Fruit fly (Drosophila melanogaster) whole organism, embryonic: ENCODE results near the gene CG18557.
A peak's percentile ranks its signal among the peaks of the same experiment; 100 is the strongest.

Source experiments
- Adf1 ChIP-seq: fragments of 200-800 bp; sonication (Bioruptor generic); IDR thresholded peaks from 2 replicates; pipeline ENCODE4 v1.3.6; 2022; ENCODE audit warnings: missing biosample characterization, missing genetic modification characterization
- Asciz ChIP-seq: fragments of 200-800 bp; sonication (Bioruptor generic); optimal IDR thresholded peaks from 2 replicates; lab custom pipeline; 2017; ENCODE audit warnings: missing biosample characterization, mild to moderate bottlenecking, missing genetic modification characterization, missing genetic modification reagents
- CG12769 ChIP-seq: fragments of 200-800 bp; sonication (Bioruptor generic); optimal IDR thresholded peaks from 2 replicates; lab custom pipeline; 2019; ENCODE audit warnings: missing biosample characterization, mild to moderate bottlenecking, missing genetic modification characterization, moderate library complexity
- CG13894 ChIP-seq: fragments of 200-800 bp; sonication (Bioruptor generic); optimal IDR thresholded peaks from 3 replicates; lab custom pipeline; 2018; ENCODE audit warnings: missing biosample characterization, mild to moderate bottlenecking, missing genetic modification characterization, moderate library complexity
- CG14050 ChIP-seq: fragments of 200-800 bp; sonication (Bioruptor generic); IDR thresholded peaks from 3 replicates; pipeline ENCODE4 v1.3.6; 2022; ENCODE audit warnings: missing biosample characterization, missing genetic modification characterization
- CG14710 ChIP-seq: fragments of 200-800 bp; sonication (Bioruptor generic); optimal IDR thresholded peaks from 3 replicates; lab custom pipeline; 2019; ENCODE audit warnings: missing biosample characterization, mild to moderate bottlenecking, missing genetic modification characterization, moderate library complexity
- CG1603 ChIP-seq: fragments of 200-800 bp; sonication (Bioruptor generic); optimal IDR thresholded peaks from 2 replicates; lab custom pipeline; 2019; ENCODE audit warnings: missing biosample characterization, mild to moderate bottlenecking, missing genetic modification characterization, moderate library complexity
- CG17328 ChIP-seq: fragments of 200-800 bp; sonication (Bioruptor generic); IDR thresholded peaks from 2 replicates; pipeline ENCODE4 v1.3.6; 2022; ENCODE audit warnings: missing biosample characterization, missing genetic modification characterization
- CG3838 ChIP-seq: fragments of 200-800 bp; sonication (Bioruptor generic); optimal IDR thresholded peaks from 3 replicates; lab custom pipeline; 2016; ENCODE audit warnings: missing biosample characterization, missing genetic modification characterization
- CG4404 ChIP-seq: fragments of 200-800 bp; sonication (Bioruptor generic); IDR thresholded peaks from 2 replicates; pipeline ENCODE4 v1.3.6; 2022; ENCODE audit warnings: missing biosample characterization, missing genetic modification characterization
- CG4707 ChIP-seq: fragments of 200-800 bp; sonication (Bioruptor generic); optimal IDR thresholded peaks from 2 replicates; lab custom pipeline; 2018; ENCODE audit warnings: missing biosample characterization, mild to moderate bottlenecking, missing genetic modification characterization, moderate library complexity
- CG4820 ChIP-seq: fragments of 200-800 bp; sonication (Bioruptor generic); optimal IDR thresholded peaks from 3 replicates; lab custom pipeline; 2016; ENCODE audit warnings: missing biosample characterization, missing genetic modification characterization
- CG5953 ChIP-seq: fragments of 200-800 bp; sonication (Bioruptor generic); IDR thresholded peaks from 2 replicates; pipeline ENCODE4 v1.3.6; 2022; ENCODE audit warnings: missing biosample characterization, missing genetic modification characterization
- CG7839 ChIP-seq: fragments of 200-800 bp; sonication (Bioruptor generic); optimal IDR thresholded peaks from 3 replicates; lab custom pipeline; 2018; ENCODE audit warnings: missing biosample characterization, mild to moderate bottlenecking, missing genetic modification characterization, moderate library complexity
- CG8359 ChIP-seq: fragments of 200-800 bp; sonication (Bioruptor generic); optimal IDR thresholded peaks from 2 replicates; lab custom pipeline; 2017; ENCODE audit warnings: missing biosample characterization, mild to moderate bottlenecking, missing genetic modification characterization, borderline replicate concordance
- CG8478 ChIP-seq: fragments of >200 bp; optimal IDR thresholded peaks from 2 replicates; lab custom pipeline; 2018
- CG9609 ChIP-seq: fragments of 200-800 bp; sonication (Bioruptor generic); optimal IDR thresholded peaks from 3 replicates; lab custom pipeline; 2016; ENCODE audit warnings: missing biosample characterization, missing genetic modification characterization
- D19A ChIP-seq: fragments of 200-800 bp; optimal IDR thresholded peaks from 3 replicates; lab custom pipeline; 2019; ENCODE audit warnings: missing biosample characterization, mild to moderate bottlenecking, missing genetic modification characterization, moderate library complexity
- E2f1 ChIP-seq: fragments of 200-800 bp; sonication (Bioruptor generic); IDR thresholded peaks from 2 replicates; pipeline ENCODE4 v1.3.6; 2022; ENCODE audit warnings: missing biosample characterization, missing genetic modification characterization
- Fer1 ChIP-seq: fragments of 200-800 bp; sonication (Bioruptor generic); optimal IDR thresholded peaks from 2 replicates; lab custom pipeline; 2017; ENCODE audit warnings: missing biosample characterization, mild to moderate bottlenecking, missing genetic modification characterization
- Fer3 ChIP-seq: fragments of 200-800 bp; sonication (Bioruptor generic); optimal IDR thresholded peaks from 2 replicates; lab custom pipeline; 2018; ENCODE audit warnings: missing biosample characterization, mild to moderate bottlenecking, missing genetic modification characterization, moderate library complexity
- Hey ChIP-seq: fragments of 200-800 bp; sonication (Bioruptor generic); optimal IDR thresholded peaks from 3 replicates; lab custom pipeline; 2018; ENCODE audit warnings: missing biosample characterization, mild to moderate bottlenecking, missing genetic modification characterization
- Lhr ChIP-seq: fragments of 200-800 bp; sonication (Bioruptor generic); optimal IDR thresholded peaks from 3 replicates; lab custom pipeline; 2017; ENCODE audit warnings: mild to moderate bottlenecking, missing biosample characterization, missing genetic modification reagents, missing genetic modification characterization
- MBD-R2 ChIP-seq: fragments of 200-800 bp; sonication (Bioruptor generic); IDR thresholded peaks from 2 replicates; pipeline ENCODE4 v1.3.6; 2022; ENCODE audit warnings: missing biosample characterization, missing genetic modification characterization
- MESR4 ChIP-seq: fragments of 200-800 bp; sonication (Bioruptor generic); optimal IDR thresholded peaks from 2 replicates; lab custom pipeline; 2018; ENCODE audit warnings: missing biosample characterization, mild to moderate bottlenecking, missing genetic modification characterization, moderate library complexity
- MTF-1 ChIP-seq: fragments of 200-800 bp; sonication (Bioruptor generic); optimal IDR thresholded peaks from 2 replicates; lab custom pipeline; 2018; ENCODE audit warnings: missing biosample characterization, mild to moderate bottlenecking, missing genetic modification characterization, borderline replicate concordance
- Myb ChIP-seq: fragments of 200-800 bp; sonication (Bioruptor generic); optimal IDR thresholded peaks from 2 replicates; lab custom pipeline; 2016; ENCODE audit warnings: missing biosample characterization, missing genetic modification characterization
- NC2α ChIP-seq: fragments of 200-800 bp; sonication (Bioruptor generic); optimal IDR thresholded peaks from 2 replicates; lab custom pipeline; 2016; ENCODE audit warnings: missing biosample characterization, missing genetic modification characterization
- NK7.1 ChIP-seq: fragments of 200-800 bp; sonication (Bioruptor generic); optimal IDR thresholded peaks from 3 replicates; lab custom pipeline; 2016; ENCODE audit warnings: missing biosample characterization, missing genetic modification characterization
- Ptx1 ChIP-seq: fragments of 200-800 bp; sonication (Bioruptor generic); IDR thresholded peaks from 2 replicates; pipeline ENCODE4 v1.3.6; 2022; ENCODE audit warnings: missing biosample characterization, missing genetic modification characterization
- Scr ChIP-seq: fragments of 200-800 bp; sonication (Bioruptor generic); IDR thresholded peaks from 2 replicates; pipeline ENCODE4 v1.3.6; 2022; ENCODE audit warnings: missing biosample characterization, missing genetic modification characterization; ENCODE audit not compliant: partially characterized antibody
- Taf1 ChIP-seq: fragments of 200-800 bp; sonication (Bioruptor generic); IDR thresholded peaks from 2 replicates; pipeline ENCODE4 v1.3.6; 2022; ENCODE audit warnings: missing biosample characterization, missing genetic modification characterization
- Trl ChIP-seq, 3 experiments: fragments of >200 bp in 2 of 3; fragments of 200-800 bp in 1 of 3; sonication (Bioruptor generic) in 1 of 3; optimal IDR thresholded peaks; 2 replicates in 1 of 3; 3 replicates in 2 of 3; lab custom pipeline; 2016 to 2017; ENCODE audit warnings: missing biosample characterization in 1 of 3, missing genetic modification characterization in 1 of 3
- ac ChIP-seq: fragments of 200-800 bp; sonication (Bioruptor generic); optimal IDR thresholded peaks from 3 replicates; lab custom pipeline; 2017; ENCODE audit warnings: missing biosample characterization, mild to moderate bottlenecking, missing genetic modification characterization
- aop ChIP-seq: fragments of 200-800 bp; sonication (Bioruptor generic); IDR thresholded peaks from 2 replicates; pipeline ENCODE4 v1.3.6; 2022; ENCODE audit warnings: missing biosample characterization, missing genetic modification characterization
- cad ChIP-seq: fragments of >200 bp; optimal IDR thresholded peaks from 2 replicates; lab custom pipeline; 2017; ENCODE audit warnings: missing biosample characterization, missing genetic modification characterization
- chm ChIP-seq: fragments of 200-800 bp; sonication (Bioruptor generic); IDR thresholded peaks from 2 replicates; pipeline ENCODE4 v1.3.6; 2022; ENCODE audit warnings: missing biosample characterization, missing genetic modification characterization
- danr ChIP-seq: fragments of 200-800 bp; sonication (Bioruptor generic); IDR thresholded peaks from 2 replicates; pipeline ENCODE4 v1.3.6; 2022; ENCODE audit warnings: missing biosample characterization, missing genetic modification characterization
- ftz-f1 ChIP-seq: fragments of 200-800 bp; sonication (Bioruptor generic); optimal IDR thresholded peaks from 2 replicates; lab custom pipeline; 2016; ENCODE audit warnings: missing biosample characterization, missing genetic modification characterization
- ham ChIP-seq: fragments of 200-800 bp; sonication (Bioruptor generic); IDR thresholded peaks from 2 replicates; pipeline ENCODE4 v1.3.6; 2022; ENCODE audit warnings: missing biosample characterization, missing genetic modification characterization
- mam ChIP-seq: fragments of 200-800 bp; sonication (Bioruptor generic); optimal IDR thresholded peaks from 3 replicates; lab custom pipeline; 2016; ENCODE audit warnings: missing biosample characterization, missing genetic modification characterization
- nmo ChIP-seq: fragments of 200-800 bp; sonication (Bioruptor generic); optimal IDR thresholded peaks from 2 replicates; lab custom pipeline; 2018; ENCODE audit warnings: missing biosample characterization, mild to moderate bottlenecking, missing genetic modification characterization, moderate library complexity
- onecut ChIP-seq: fragments of 200-800 bp; sonication (Bioruptor generic); IDR thresholded peaks from 2 replicates; pipeline ENCODE4 v1.3.6; 2022; ENCODE audit warnings: missing biosample characterization, missing genetic modification characterization
- otp ChIP-seq: fragments of 200-800 bp; sonication (Bioruptor generic); IDR thresholded peaks from 3 replicates; pipeline ENCODE4, ENCODE4 v1.3.6; 2022; ENCODE audit warnings: missing biosample characterization, missing genetic modification characterization
- row ChIP-seq: fragments of 200-800 bp; sonication (Bioruptor generic); IDR thresholded peaks from 3 replicates; pipeline ENCODE4 v1.3.6; 2022; ENCODE audit warnings: missing biosample characterization, missing genetic modification characterization
- sens ChIP-seq: fragments of 200-800 bp; sonication (Bioruptor generic); peaks from one replicate; lab custom pipeline; 2016; ENCODE audit warnings: missing biosample characterization, missing genetic modification characterization
- tup ChIP-seq: fragments of 200-800 bp; sonication (Bioruptor generic); optimal IDR thresholded peaks from 2 replicates; lab custom pipeline; 2016; ENCODE audit warnings: missing biosample characterization, mild to moderate bottlenecking, missing genetic modification characterization, moderate library complexity
- vfl ChIP-seq: fragments of 200-800 bp; sonication (Bioruptor generic); optimal IDR thresholded peaks from 2 replicates; lab custom pipeline; 2016; ENCODE audit warnings: missing biosample characterization, missing genetic modification characterization
- wek ChIP-seq: fragments of 200-800 bp; sonication (Bioruptor generic); optimal IDR thresholded peaks from 3 replicates; lab custom pipeline; 2018; ENCODE audit warnings: missing biosample characterization, mild to moderate bottlenecking, missing genetic modification characterization, moderate library complexity
- zen ChIP-seq: fragments of 200-800 bp; sonication (Bioruptor generic); optimal IDR thresholded peaks from 3 replicates; lab custom pipeline; 2018; ENCODE audit warnings: missing biosample characterization, mild to moderate bottlenecking, missing genetic modification characterization, moderate library complexity

CG18557 gene

DNA sequence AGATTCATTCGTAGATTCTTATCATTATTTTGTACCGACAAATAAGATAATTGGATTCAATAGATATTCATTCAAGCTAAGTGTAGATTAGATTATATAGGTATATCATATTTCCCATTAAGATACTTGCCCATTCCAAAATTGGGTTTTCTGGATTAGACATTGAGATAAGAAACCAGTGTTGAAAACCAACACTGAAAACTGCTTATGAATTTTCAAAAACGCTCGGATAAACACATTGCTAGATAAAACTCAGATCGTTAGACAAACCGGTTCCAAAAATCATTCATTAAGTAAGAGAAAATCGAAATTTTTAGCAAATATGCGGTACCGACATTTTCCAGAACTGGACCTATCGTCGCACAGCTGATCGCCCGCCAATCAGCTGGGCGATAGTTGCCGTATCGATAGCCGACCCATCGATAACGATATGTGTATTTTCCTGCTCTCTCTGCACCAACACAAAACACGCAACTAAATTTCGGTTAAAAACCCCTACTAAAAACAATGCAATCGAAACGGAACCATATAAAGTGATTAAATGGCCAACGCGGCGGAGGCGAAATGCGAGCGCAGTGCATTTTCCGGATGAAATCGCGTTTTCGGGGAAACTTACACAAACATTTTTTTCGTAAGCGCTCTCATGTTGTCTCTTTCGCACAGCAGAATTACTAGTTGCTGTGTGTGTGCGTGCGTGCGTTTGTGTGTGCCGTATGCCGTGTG, 40.1 kb upstream of the CG18557 start, which contains the start of the genes NTPase and lilli (continued):
- no peak for TF ChIP-seq CG7839 (tag; lab: Kevin White, UChicago)
- no peak for TF ChIP-seq danr
- TF ChIP-seq cad: no peak
- peak; percentile 61 for TF ChIP-seq tup
- TF ChIP-seq vfl: peak; percentile 31
- TF ChIP-seq Hey: no peak
- no peak for TF ChIP-seq Fer3 (tag; lab: Kevin White, UChicago)
- TF ChIP-seq CG4404 (GFP tag; lab: Robert Waterston, UW): peak; percentile 31; the same call in 1 of the 2 replicates
- peak; percentile 35 for TF ChIP-seq onecut (GFP tag; lab: Robert Waterston, UW)
- TF ChIP-seq wek: peak; percentile 14
- TF ChIP-seq CG9609 (GFP tag; lab: Kevin White, UChicago): peak; percentile 76
- no peak for TF ChIP-seq ac (GFP tag; lab: Kevin White, UChicago)
- peak; percentile 98 for TF ChIP-seq CG8478 (lab: Kevin White, UChicago)
- peak; percentile 48 for TF ChIP-seq E2f1 (GFP tag; lab: Robert Waterston, UW)
- 0 out of 2 replicates have a peak, but pooled peaks have one; percentile 26 for TF ChIP-seq Adf1
- TF ChIP-seq CG17328 (GFP tag; lab: Robert Waterston, UW): peak; percentile 54
- no peak for TF ChIP-seq Trl (optimal IDR thresholded peaks at IDR 0.05; lab: Kevin White, UChicago)
- TF ChIP-seq Trl (GFP tag; optimal IDR thresholded peaks at IDR 0.05; lab: Kevin White, UChicago): peak; percentile 85
- no peak for TF ChIP-seq Taf1
- peak; percentile 9 for TF ChIP-seq CG13894 (tag; lab: Kevin White, UChicago)
- no peak for TF ChIP-seq MTF-1 (GFP tag; lab: Kevin White, UChicago)
- peak; percentile 61 for TF ChIP-seq mam (GFP tag; lab: Kevin White, UChicago)
- TF ChIP-seq CG14710: peak; percentile 34
- no peak for TF ChIP-seq CG3838 (GFP tag; lab: Kevin White, UChicago)
- TF ChIP-seq CG4820: peak; percentile 59
- peak; percentile 33 for TF ChIP-seq nmo
- TF ChIP-seq Scr: peak; percentile 93
- TF ChIP-seq row (GFP tag; lab: Robert Waterston, UW): peak; percentile 30; the same call in 2 of the 3 replicates
- TF ChIP-seq Lhr (GFP tag; lab: Kevin White, UChicago): peak; percentile 24
- TF ChIP-seq Myb: peak; percentile 53
- no peak for TF ChIP-seq ham (GFP tag; lab: Robert Waterston, UW)
- peak; percentile 70; the same call in 1 of the 2 replicates for TF ChIP-seq Ptx1 (GFP tag; lab: Robert Waterston, UW)
- TF ChIP-seq CG1603 (tag; lab: Kevin White, UChicago): peak; percentile 57
- no peak for TF ChIP-seq CG5953
- TF ChIP-seq ftz-f1 (GFP tag; lab: Kevin White, UChicago): no peak
- TF ChIP-seq CG4707 (GFP tag; lab: Kevin White, UChicago): no peak
- no peak for TF ChIP-seq NC2α (GFP tag; lab: Kevin White, UChicago)
- no peak for TF ChIP-seq aop (GFP tag; lab: Robert Waterston, UW)
- TF ChIP-seq CG14050 (GFP tag; lab: Robert Waterston, UW): no peak
- peak; percentile 70 for TF ChIP-seq chm
- TF ChIP-seq MESR4: peak; percentile 86
- peak; percentile 94 for TF ChIP-seq sens (GFP tag; lab: Kevin White, UChicago)
- TF ChIP-seq zen (tag; lab: Kevin White, UChicago): peak; percentile 59
- no peak for TF ChIP-seq D19A (tag; lab: Kevin White, UChicago)
- no peak for TF ChIP-seq Asciz (GFP tag; lab: Kevin White, UChicago)
- TF ChIP-seq otp (GFP tag; lab: Robert Waterston, UW): no peak
- peak; percentile 11 for TF ChIP-seq NK7.1
- no peak for TF ChIP-seq CG12769 (tag; lab: Kevin White, UChicago)
- TF ChIP-seq CG8359 (GFP tag; lab: Kevin White, UChicago): no peak
- TF ChIP-seq MBD-R2: peak; percentile 34; the same call in 1 of the 2 replicates
- TF ChIP-seq Fer1 (GFP tag; lab: Kevin White, UChicago): peak; percentile 41
